Worm (Caenorhabditis elegans) whole organism, L4 larva: ENCODE measurements around the gene C16C8.10.
A peak's percentile ranks its signal among the peaks of the same experiment; 100 is the strongest.

Experiments
- F10B5.3 ChIP-seq: sonication (generic microtip); optimal IDR thresholded peaks from 2 replicates; lab custom pipeline; 2016; ENCODE audit warnings: mild to moderate bottlenecking, missing genetic modification characterization, missing compliant biosample characterization
- F49E8.2 ChIP-seq: sonication (generic microtip); optimal IDR thresholded peaks from 2 replicates; lab custom pipeline; 2016; ENCODE audit warnings: missing compliant biosample characterization, mild to moderate bottlenecking, missing genetic modification characterization, borderline replicate concordance
- Y48G9A.11 ChIP-seq: fragments of 200-800 bp; sonication (Bioruptor generic); IDR thresholded peaks from 2 replicates; pipeline ENCODE4 v1.3.6; 2022; ENCODE audit warnings: missing genetic modification reagents, missing genetic modification characterization, missing compliant biosample characterization
- Y5F2A.4 ChIP-seq: fragments of 200-800 bp; sonication (Bioruptor generic); optimal IDR thresholded peaks from 2 replicates; lab custom pipeline; 2018; ENCODE audit warnings: mild to moderate bottlenecking, missing genetic modification characterization, missing compliant biosample characterization
- ZK546.5 ChIP-seq, 2 experiments: sonication (generic microtip); optimal IDR thresholded peaks; 2 replicates each; lab custom pipeline; 2017; ENCODE audit warnings: missing biosample characterization in 2 of 2, missing genetic modification characterization in 2 of 2
- aha-1 ChIP-seq: fragments of 150-350 bp; peaks from one replicate; lab custom pipeline; 2014; ENCODE audit warnings: missing biosample characterization, missing genetic modification characterization
- ceh-28 ChIP-seq: fragments of 150-350 bp; optimal IDR thresholded peaks from 2 replicates; lab custom pipeline; 2014; ENCODE audit warnings: missing biosample characterization, missing genetic modification reagents, missing genetic modification characterization
- ceh-82 ChIP-seq: sonication (generic microtip); optimal IDR thresholded peaks from 2 replicates; lab custom pipeline; 2017; ENCODE audit warnings: missing biosample characterization, missing genetic modification characterization
- dpl-1 ChIP-seq: fragments of 150-350 bp; optimal IDR thresholded peaks from 2 replicates; lab custom pipeline; 2014; ENCODE audit warnings: missing biosample characterization, missing genetic modification reagents, missing genetic modification characterization
- duxl-1 ChIP-seq: sonication (generic microtip); optimal IDR thresholded peaks from 2 replicates; lab custom pipeline; 2016; ENCODE audit warnings: mild to moderate bottlenecking, missing genetic modification characterization, moderate library complexity, missing compliant biosample characterization; ENCODE audit not compliant: poor library complexity
- egl-27 ChIP-seq: sonication (generic microtip); optimal IDR thresholded peaks from 3 replicates; lab custom pipeline; 2017; ENCODE audit warnings: missing biosample characterization, missing genetic modification reagents, missing genetic modification characterization
- hlh-30 ChIP-seq: sonication (generic microtip); optimal IDR thresholded peaks from 2 replicates; lab custom pipeline; 2017; ENCODE audit warnings: antibody characterized with exemption, mild to moderate bottlenecking, missing genetic modification characterization, missing compliant biosample characterization; ENCODE audit not compliant: insufficient read depth
- lin-1 ChIP-seq: fragments of 200-800 bp; sonication (Bioruptor generic); IDR thresholded peaks from 2 replicates; pipeline ENCODE4 v1.3.6; 2022; ENCODE audit warnings: missing genetic modification reagents, missing genetic modification characterization, missing compliant biosample characterization
- lin-39 ChIP-seq: fragments of 150-350 bp; optimal IDR thresholded peaks from 2 replicates; lab custom pipeline; 2014; ENCODE audit warnings: missing biosample characterization, missing genetic modification reagents, missing genetic modification characterization
- nhr-102 ChIP-seq: sonication (generic microtip); optimal IDR thresholded peaks from 2 replicates; lab custom pipeline; 2016; ENCODE audit warnings: mild to moderate bottlenecking, missing genetic modification characterization, moderate library complexity, missing compliant biosample characterization
- nhr-111 ChIP-seq: fragments of 200-800 bp; sonication (Bioruptor generic); optimal IDR thresholded peaks from 2 replicates; lab custom pipeline; 2018; ENCODE audit warnings: mild to moderate bottlenecking, missing genetic modification characterization, missing compliant biosample characterization
- nhr-237 ChIP-seq: sonication (generic microtip); optimal IDR thresholded peaks from 2 replicates; lab custom pipeline; 2017; ENCODE audit warnings: missing biosample characterization, missing genetic modification characterization
- nhr-28 ChIP-seq: fragments of 150-350 bp; optimal IDR thresholded peaks from 2 replicates; lab custom pipeline; 2014; ENCODE audit warnings: missing biosample characterization, missing genetic modification characterization
- nhr-48 ChIP-seq: sonication (generic microtip); optimal IDR thresholded peaks from 2 replicates; lab custom pipeline; 2016; ENCODE audit warnings: mild to moderate bottlenecking, missing genetic modification characterization, missing compliant biosample characterization
- nhr-76 ChIP-seq: fragments of 150-350 bp; optimal IDR thresholded peaks from 2 replicates; lab custom pipeline; 2014; ENCODE audit warnings: missing biosample characterization, missing genetic modification characterization
- pqm-1 ChIP-seq: sonication (generic microtip); optimal IDR thresholded peaks from 2 replicates; lab custom pipeline; 2017; ENCODE audit warnings: missing biosample characterization, missing genetic modification characterization
- snpc-1.2 ChIP-seq: fragments of 200-800 bp; sonication (Bioruptor generic); IDR thresholded peaks from 2 replicates; pipeline ENCODE4 v1.3.6; 2022; ENCODE audit warnings: missing genetic modification reagents, missing genetic modification characterization, missing compliant biosample characterization
- snpc-4 ChIP-seq: fragments of 150-350 bp; optimal IDR thresholded peaks from 2 replicates; lab custom pipeline; 2014; ENCODE audit warnings: missing biosample characterization, missing genetic modification characterization
- unc-130 ChIP-seq: sonication (generic microtip); optimal IDR thresholded peaks from 2 replicates; lab custom pipeline; 2016; ENCODE audit warnings: missing genetic modification reagents, missing genetic modification characterization, missing compliant biosample characterization
- zip-2 ChIP-seq: fragments of 150-350 bp; optimal IDR thresholded peaks from 2 replicates; lab custom pipeline; 2014; ENCODE audit warnings: missing biosample characterization, missing genetic modification characterization

C16C8.10 gene

ce11 chrII:3425433-3425832 is 39.0 kb downstream of the C16C8.10 start, which contains the start of gene nep-11:
TSS of gene nep-11 (minus strand) at chrII:3425533.
- TF ChIP-seq Y48G9A.11 (GFP tag; lab: Robert Waterston, UW) (no peak), dpl-1 (GFP tag; lab: Kevin White, UChicago) (no peak), hlh-30 (no peak)
- TF ChIP-seq, all 104 proteins: peak for 0

ce11 chrII:3422938-3423337 is 41.5 kb downstream of the C16C8.10 start:
- TF ChIP-seq ceh-28 (no peak), duxl-1 (tag; lab: Kevin White, UChicago) (peak; percentile 80)
- TF ChIP-seq, all 104 proteins: peak for 1

- TF ChIP-seq ceh-82 (no peak), zip-2 (tag; lab: Kevin White, UChicago) (no peak), Y5F2A.4 (GFP tag; lab: Kevin White, UChicago) (no peak), egl-27 (tag; lab: Kevin White, UChicago) (no peak), nhr-48 (tag; lab: Kevin White, UChicago) (no peak)
These were observed 48.0 kb downstream of the C16C8.10 start, which contains the start of gene nep-6 for ce11 chrII:3416528-3416927. TSS of gene nep-6 (plus strand) at chrII:3416828.

ce11 chrII:3414383-3414910 is 50.0 kb downstream of the C16C8.10 start, which contains the start of the genes F18A12.7 and F18A12.2:
TSS of gene F18A12.7 (minus strand) at chrII:3414483.
TSS of gene F18A12.2 (plus strand) at chrII:3414860.
- no peak for TF ChIP-seq nhr-28
- TF ChIP-seq F49E8.2 (tag; lab: Kevin White, UChicago) = no peak
- TF ChIP-seq snpc-1.2 (GFP tag; lab: Robert Waterston, UW) = no peak
- TF ChIP-seq nhr-102 (tag; lab: Kevin White, UChicago) = no peak
- no peak for TF ChIP-seq ceh-82
- TF ChIP-seq ceh-28 = no peak
- TF ChIP-seq nhr-76 = no peak
- no peak for TF ChIP-seq lin-39 (tag; lab: Kevin White, UChicago)
- TF ChIP-seq F10B5.3 (tag; lab: Kevin White, UChicago) = no peak
- TF ChIP-seq nhr-237 (tag; lab: Kevin White, UChicago) = no peak
- no peak for TF ChIP-seq lin-1
- no peak for TF ChIP-seq pqm-1 (tag; lab: Kevin White, UChicago)
- no peak for TF ChIP-seq nhr-111 (GFP tag; lab: Kevin White, UChicago)
- TF ChIP-seq unc-130 (GFP tag; lab: Kevin White, UChicago) = no peak
- no peak for TF ChIP-seq snpc-4
- no peak for TF ChIP-seq ZK546.5 (tag; optimal IDR thresholded peaks at IDR 0.05; lab: Kevin White, UChicago)
- TF ChIP-seq aha-1 (tag; lab: Kevin White, UChicago) = no peak
